Worm (Caenorhabditis elegans) whole organism, young adult: Measurements from ENCODE around the gene sqst-5.

Experiments used
- B0035.1 ChIP-seq: sonication (generic microtip); optimal IDR thresholded peaks from 2 replicates; lab custom pipeline; 2016; ENCODE audit warnings: missing genetic modification characterization, mild to moderate bottlenecking, missing compliant biosample characterization, missing genotype, missing genetic modification reagents
- D2030.7 ChIP-seq: fragments of 200-800 bp; sonication (Bioruptor generic); IDR thresholded peaks from 2 replicates; pipeline ENCODE4 v1.3.6; 2022; ENCODE audit warnings: missing genetic modification reagents, missing genetic modification characterization, missing compliant biosample characterization
- F33H1.4 ChIP-seq: fragments of 200-800 bp; sonication (Bioruptor generic); IDR thresholded peaks from 2 replicates; pipeline ENCODE4 v1.3.6; 2022; ENCODE audit warnings: missing genetic modification reagents, missing genetic modification characterization, missing compliant biosample characterization
- F37B4.10 ChIP-seq: fragments of 200-800 bp; sonication (Bioruptor generic); IDR thresholded peaks from 2 replicates; pipeline ENCODE4 v1.3.6; 2022; ENCODE audit warnings: missing genetic modification characterization, missing compliant biosample characterization
- F57C9.4 ChIP-seq: sonication (generic microtip); optimal IDR thresholded peaks from 2 replicates; lab custom pipeline; 2017; ENCODE audit warnings: mild to moderate bottlenecking, missing genetic modification characterization, missing compliant biosample characterization
- T26A5.8 ChIP-seq: sonication (generic microtip); optimal IDR thresholded peaks from 2 replicates; lab custom pipeline; 2016; ENCODE audit warnings: missing genetic modification characterization, missing compliant biosample characterization
- Y79H2A.3 ChIP-seq: fragments of 200-800 bp; sonication (Bioruptor generic); conservative IDR thresholded peaks from 2 replicates; pipeline ENCODE4 v1.3.6; 2022; ENCODE audit warnings: missing genetic modification reagents, missing genetic modification characterization, missing compliant biosample characterization
- athp-1 ChIP-seq: sonication (generic microtip); optimal IDR thresholded peaks from 2 replicates; lab custom pipeline; 2017; ENCODE audit warnings: mild to moderate bottlenecking, missing genetic modification characterization, missing compliant biosample characterization
- attf-3 ChIP-seq: fragments of 200-800 bp; sonication (Bioruptor generic); conservative IDR thresholded peaks from 2 replicates; pipeline ENCODE4 v1.3.6; 2022; ENCODE audit warnings: missing genetic modification reagents, missing genetic modification characterization, missing compliant biosample characterization
- attf-5 ChIP-seq: fragments of 200-800 bp; sonication (Bioruptor generic); optimal IDR thresholded peaks from 2 replicates; lab custom pipeline; 2018; ENCODE audit warnings: mild to moderate bottlenecking, missing genetic modification characterization, missing compliant biosample characterization
- cebp-1 ChIP-seq, 2 experiments: fragments of 200-800 bp in 1 of 2; sonication (Bioruptor generic) in 1 of 2; sonication (generic microtip) in 1 of 2; IDR thresholded peaks in 1 of 2; optimal IDR thresholded peaks in 1 of 2; 2 replicates each; pipeline versions ENCODE4 v1.3.6 to Lab custom; 2017 to 2022; ENCODE audit warnings: missing compliant biosample characterization in 2 of 2, missing genetic modification characterization in 2 of 2, mild to moderate bottlenecking in 1 of 2, missing genetic modification reagents in 1 of 2, moderate library complexity in 1 of 2
- cebp-2 ChIP-seq: fragments of 200-800 bp; sonication (Bioruptor generic); IDR thresholded peaks from 2 replicates; pipeline ENCODE4 v1.3.6; 2022; ENCODE audit warnings: missing genetic modification characterization, missing compliant biosample characterization
- ceh-27 ChIP-seq: fragments of 200-800 bp; sonication (Bioruptor generic); optimal IDR thresholded peaks from 2 replicates; lab custom pipeline; 2018; ENCODE audit warnings: mild to moderate bottlenecking, missing genetic modification characterization, moderate library complexity, missing compliant biosample characterization
- ceh-58 ChIP-seq: fragments of 200-800 bp; sonication (Bioruptor generic); IDR thresholded peaks from 2 replicates; pipeline ENCODE4 v1.3.6; 2022; ENCODE audit warnings: missing genetic modification characterization, missing compliant biosample characterization
- ceh-91 ChIP-seq: fragments of 200-800 bp; sonication (Bioruptor generic); IDR thresholded peaks from 2 replicates; pipeline ENCODE4 v1.3.6; 2022; ENCODE audit warnings: missing genetic modification reagents, missing genetic modification characterization, missing compliant biosample characterization
- efl-1 ChIP-seq: fragments of 150-350 bp; optimal IDR thresholded peaks from 2 replicates; lab custom pipeline; 2014; ENCODE audit warnings: missing biosample characterization, missing genetic modification reagents, missing genetic modification characterization
- egl-18 ChIP-seq: fragments of 200-800 bp; sonication (Bioruptor generic); IDR thresholded peaks from 2 replicates; pipeline ENCODE4 v1.3.6; 2022; ENCODE audit warnings: missing genetic modification reagents, missing genetic modification characterization, missing compliant biosample characterization
- egl-44 ChIP-seq: fragments of 200-800 bp; sonication (Bioruptor generic); IDR thresholded peaks from 2 replicates; pipeline ENCODE4 v1.3.6; 2022; ENCODE audit warnings: missing genetic modification reagents, missing genetic modification characterization, missing compliant biosample characterization
- ekl-4 ChIP-seq: fragments of 200-800 bp; sonication (Bioruptor generic); IDR thresholded peaks from 2 replicates; pipeline ENCODE4 v1.3.6; 2022; ENCODE audit warnings: missing genetic modification reagents, missing genetic modification characterization, missing compliant biosample characterization
- him-1 ChIP-seq: sonication (generic microtip); optimal IDR thresholded peaks from 2 replicates; lab custom pipeline; 2016; ENCODE audit warnings: missing genotype, missing genetic modification reagents, missing genetic modification characterization, missing compliant biosample characterization
- hlh-26 ChIP-seq: fragments of 200-800 bp; sonication (Bioruptor generic); conservative IDR thresholded peaks from 2 replicates; pipeline ENCODE4 v1.3.6; 2022; ENCODE audit warnings: missing genetic modification reagents, missing genetic modification characterization, missing compliant biosample characterization
- lin-35 ChIP-seq, 3 experiments: fragments of 150-350 bp in 2 of 3; sonication (generic microtip) in 1 of 3; optimal IDR thresholded peaks; 2 replicates each; lab custom pipeline; 2014 to 2018; ENCODE audit warnings: missing biosample characterization in 3 of 3, missing genetic modification characterization in 3 of 3, missing genetic modification reagents in 3 of 3
- lin-40 ChIP-seq: sonication (generic microtip); optimal IDR thresholded peaks from 2 replicates; lab custom pipeline; 2016; ENCODE audit warnings: missing genetic modification characterization, mild to moderate bottlenecking, missing compliant biosample characterization, missing genotype, missing genetic modification reagents
- madf-10 ChIP-seq: sonication (generic microtip); optimal IDR thresholded peaks from 2 replicates; lab custom pipeline; 2016; ENCODE audit warnings: mild to moderate bottlenecking, missing genetic modification characterization, missing compliant biosample characterization
- mxl-1 ChIP-seq: sonication (generic microtip); optimal IDR thresholded peaks from 2 replicates; lab custom pipeline; 2016; ENCODE audit warnings: missing genetic modification characterization, missing compliant biosample characterization
- nfya-1 ChIP-seq: sonication (generic microtip); optimal IDR thresholded peaks from 2 replicates; lab custom pipeline; 2017; ENCODE audit warnings: antibody characterized with exemption, missing compliant biosample characterization, missing genetic modification characterization, borderline replicate concordance; ENCODE audit not compliant: insufficient read depth
- nfya-2 ChIP-seq: fragments of 200-800 bp; sonication (Bioruptor generic); IDR thresholded peaks from 2 replicates; pipeline ENCODE4 v1.3.6; 2022; ENCODE audit warnings: missing genetic modification reagents, missing genetic modification characterization, missing compliant biosample characterization
- nhr-120 ChIP-seq: fragments of 200-800 bp; sonication (Bioruptor generic); IDR thresholded peaks from 2 replicates; pipeline ENCODE4 v1.3.6; 2022; ENCODE audit warnings: missing genetic modification characterization, missing compliant biosample characterization
- nhr-179 ChIP-seq: sonication (generic microtip); optimal IDR thresholded peaks from 2 replicates; lab custom pipeline; 2016; ENCODE audit warnings: mild to moderate bottlenecking, missing genetic modification characterization, missing compliant biosample characterization
- nhr-80 ChIP-seq: sonication (generic microtip); optimal IDR thresholded peaks from 2 replicates; lab custom pipeline; 2016; ENCODE audit warnings: missing genetic modification characterization, missing compliant biosample characterization
- snpc-1.1 ChIP-seq: sonication (generic microtip); optimal IDR thresholded peaks from 2 replicates; lab custom pipeline; 2017; ENCODE audit warnings: missing genetic modification characterization, mild to moderate bottlenecking, missing compliant biosample characterization, antibody characterized with exemption, moderate library complexity, missing genotype, missing genetic modification reagents; ENCODE audit not compliant: insufficient read depth
- snpc-3.4 ChIP-seq: sonication (generic microtip); optimal IDR thresholded peaks from 2 replicates; lab custom pipeline; 2017; ENCODE audit warnings: missing genetic modification characterization, mild to moderate bottlenecking, missing compliant biosample characterization, antibody characterized with exemption, moderate library complexity, missing genotype, missing genetic modification reagents
- ztf-6 ChIP-seq: fragments of 200-800 bp; sonication (Bioruptor generic); IDR thresholded peaks from 2 replicates; pipeline ENCODE4 v1.3.6; 2022; ENCODE audit warnings: missing genetic modification reagents, missing genetic modification characterization, missing compliant biosample characterization

sqst-5 gene

ce11 chrIII:147570-148076, at the start of gene sqst-5:
TSS of gene sqst-5 (minus strand) at chrIII:147620.
- TF ChIP-seq nhr-80 (tag; lab: Kevin White, UChicago) = peak; percentile 69
- no peak for TF ChIP-seq hlh-26 (GFP tag; lab: Robert Waterston, UW)
- TF ChIP-seq, all 124 proteins: peak for 1

- TF ChIP-seq D2030.7 (GFP tag; lab: Robert Waterston, UW) (no peak), ceh-58 (GFP tag; lab: Robert Waterston, UW) (no peak), him-1 (no peak), snpc-1.1 (no peak), efl-1 (GFP tag; lab: Kevin White, UChicago) (no peak), ceh-27 (GFP tag; lab: Kevin White, UChicago) (no peak)
These were observed 46.7 kb upstream of the sqst-5 start, which contains the start of gene F40G9.17 for ce11 chrIII:194160-194559. TSS of gene F40G9.17 (plus strand) at chrIII:194460.

- TF ChIP-seq snpc-1.1 = no peak
- TF ChIP-seq nhr-80 (tag; lab: Kevin White, UChicago) = no peak
- no peak for TF ChIP-seq ekl-4 (GFP tag; lab: Robert Waterston, UW)
These were observed 44.4 kb upstream of the sqst-5 start, which contains the start of gene sec-20 for ce11 chrIII:191803-192202. TSS of gene sec-20 (plus strand) at chrIII:192103.

DNA sequence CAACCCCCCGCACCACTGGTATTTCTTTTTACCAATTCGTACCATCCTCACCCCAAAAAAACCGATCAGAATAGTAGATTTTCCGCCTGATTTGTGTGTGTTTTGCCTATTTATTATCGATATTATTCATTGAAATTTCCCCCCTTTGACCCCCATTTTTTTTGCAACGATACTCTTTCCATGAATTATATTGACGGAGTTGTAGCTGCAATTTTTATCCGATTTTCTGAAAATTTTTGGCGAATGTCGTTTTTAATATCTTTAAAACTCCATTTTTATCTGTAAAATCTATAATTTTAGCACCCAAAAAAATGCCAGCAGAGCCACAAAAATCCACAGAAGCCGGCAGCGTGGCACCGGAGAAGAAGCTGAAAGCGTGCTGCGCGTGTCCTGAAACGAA, 43.3 kb upstream of the sqst-5 start, which contains the start of gene cox-17:
Gene cox-17 (plus strand): TSS at position 301 of the 400 bp plus-strand sequence.
- TF ChIP-seq F37B4.10 (GFP tag; lab: Robert Waterston, UW) (no peak), nfya-2 (no peak), madf-10 (tag; lab: Kevin White, UChicago) (no peak), F33H1.4 (GFP tag; lab: Robert Waterston, UW) (no peak), athp-1 (tag; lab: Kevin White, UChicago) (peak; percentile 54), T26A5.8 (no peak), F57C9.4 (tag; lab: Kevin White, UChicago) (no peak)

ce11 chrIII:189280-189679, 41.9 kb upstream of the sqst-5 start:
- no peak for TF ChIP-seq nhr-179 (tag; lab: Kevin White, UChicago)
- TF ChIP-seq cebp-1 (GFP tag; IDR thresholded peaks at IDR 0.05; lab: Robert Waterston, UW) = no peak
- peak; percentile 79 for TF ChIP-seq cebp-1 (tag; optimal IDR thresholded peaks at IDR 0.05; lab: Kevin White, UChicago)
- TF ChIP-seq egl-44 (GFP tag; lab: Robert Waterston, UW) = no peak
- no peak for TF ChIP-seq Y79H2A.3

DNA sequence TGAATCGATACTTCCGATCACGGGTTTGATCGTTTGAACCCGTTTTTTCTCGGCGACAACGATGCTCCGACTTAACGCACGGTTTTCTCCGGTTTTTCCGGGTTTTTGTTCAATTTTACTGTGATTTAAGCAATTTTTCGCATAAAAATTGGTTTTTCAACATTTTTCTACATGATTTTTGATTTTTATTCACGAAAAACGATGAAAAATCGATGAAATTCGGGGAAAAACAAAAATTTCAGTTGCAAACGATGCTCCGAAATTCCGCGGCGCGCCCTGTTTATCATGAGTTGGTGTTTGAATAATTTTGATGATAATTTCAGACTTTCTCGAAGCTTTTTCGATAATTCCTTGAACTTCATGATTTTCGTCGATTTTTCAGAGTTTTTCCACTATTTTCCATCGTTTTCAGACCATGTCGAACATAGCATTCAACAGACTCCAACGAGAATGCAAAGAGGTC, 41.0 kb upstream of the sqst-5 start, which contains the start of gene ubc-20:
Gene ubc-20 (plus strand): TSS at position 413 of the 463 bp plus-strand sequence.
- TF ChIP-seq ceh-91 (no peak), ztf-6 (no peak), cebp-2 (GFP tag; lab: Robert Waterston, UW) (no peak), nhr-120 (GFP tag; lab: Robert Waterston, UW) (no peak), lin-40 (tag; lab: Kevin White, UChicago) (no peak), snpc-3.4 (no peak), cebp-1 (GFP tag; IDR thresholded peaks at IDR 0.05; lab: Robert Waterston, UW) (no peak), cebp-1 (tag; optimal IDR thresholded peaks at IDR 0.05; lab: Kevin White, UChicago) (peak; percentile 14), attf-5 (GFP tag; lab: Kevin White, UChicago) (peak; percentile 70), B0035.1 (no peak), hlh-26 (GFP tag; lab: Robert Waterston, UW) (no peak), mxl-1 (tag; lab: Kevin White, UChicago) (no peak), attf-3 (peak; percentile 95), ekl-4 (GFP tag; lab: Robert Waterston, UW) (no peak), lin-35 (GFP tag; optimal IDR thresholded peaks at IDR 0.05; lab: Kevin White, UChicago) (no peak), F57C9.4 (tag; lab: Kevin White, UChicago) (no peak), egl-18 (no peak), nfya-1 (tag; lab: Kevin White, UChicago) (no peak), nhr-80 (tag; lab: Kevin White, UChicago) (peak; percentile 25), F37B4.10 (GFP tag; lab: Robert Waterston, UW) (no peak)
